Fruit fly (Drosophila melanogaster) whole organism, embryonic: ENCODE results near the gene twe.

ENCODE experiments used
- CG10147 ChIP-seq: fragments of 200-800 bp; sonication (Bioruptor generic); optimal IDR thresholded peaks from 2 replicates; lab custom pipeline; 2019; ENCODE audit warnings: missing biosample characterization, mild to moderate bottlenecking, missing genetic modification characterization, moderate library complexity
- CG11085 ChIP-seq: fragments of 200-800 bp; sonication (Bioruptor generic); IDR thresholded peaks from 2 replicates; pipeline ENCODE4 v1.3.6; 2022; ENCODE audit warnings: missing biosample characterization, missing genetic modification characterization
- CG11247 ChIP-seq: fragments of 200-800 bp; sonication (Bioruptor generic); IDR thresholded peaks from 2 replicates; pipeline ENCODE4 v1.3.6; 2022; ENCODE audit warnings: missing biosample characterization, missing genetic modification characterization
- CG11695 ChIP-seq: fragments of 200-800 bp; sonication (Bioruptor generic); IDR thresholded peaks from 3 replicates; pipeline ENCODE4 v1.3.6; 2022; ENCODE audit warnings: missing biosample characterization, missing genetic modification characterization
- CG12299 ChIP-seq: fragments of 200-800 bp; sonication (Bioruptor generic); optimal IDR thresholded peaks from 2 replicates; lab custom pipeline; 2018; ENCODE audit warnings: missing biosample characterization, mild to moderate bottlenecking, missing genetic modification characterization
- CG12659 ChIP-seq: fragments of 200-800 bp; sonication (Bioruptor generic); optimal IDR thresholded peaks from 3 replicates; lab custom pipeline; 2017; ENCODE audit warnings: mild to moderate bottlenecking, missing biosample characterization, missing genetic modification reagents, missing genetic modification characterization
- CG13894 ChIP-seq: fragments of 200-800 bp; sonication (Bioruptor generic); optimal IDR thresholded peaks from 3 replicates; lab custom pipeline; 2018; ENCODE audit warnings: missing biosample characterization, mild to moderate bottlenecking, missing genetic modification characterization, moderate library complexity
- CG14441 ChIP-seq: fragments of 200-800 bp; sonication (Bioruptor generic); IDR thresholded peaks from 2 replicates; pipeline ENCODE4 v1.3.6; 2022; ENCODE audit warnings: missing biosample characterization, missing genetic modification characterization
- CG14860 ChIP-seq: fragments of 200-800 bp; sonication (Bioruptor generic); IDR thresholded peaks from 3 replicates; pipeline ENCODE4 v1.3.6; 2022; ENCODE audit warnings: missing biosample characterization, missing genetic modification characterization; ENCODE audit not compliant: partially characterized antibody
- CG15601 ChIP-seq: fragments of 200-800 bp; sonication (Bioruptor generic); optimal IDR thresholded peaks from 3 replicates; lab custom pipeline; 2019; ENCODE audit warnings: missing biosample characterization, mild to moderate bottlenecking, missing genetic modification characterization, moderate library complexity
- CG15696 ChIP-seq: fragments of 200-800 bp; sonication (Bioruptor generic); optimal IDR thresholded peaks from 2 replicates; lab custom pipeline; 2019; ENCODE audit warnings: missing biosample characterization, mild to moderate bottlenecking, missing genetic modification characterization, moderate library complexity
- CG1647 ChIP-seq: fragments of 200-800 bp; sonication (Bioruptor generic); optimal IDR thresholded peaks from 3 replicates; lab custom pipeline; 2016; ENCODE audit warnings: missing biosample characterization, missing genetic modification characterization
- CG17568 ChIP-seq: fragments of 200-800 bp; sonication (Bioruptor generic); optimal IDR thresholded peaks from 2 replicates; lab custom pipeline; 2018; ENCODE audit warnings: missing biosample characterization, mild to moderate bottlenecking, missing genetic modification characterization, moderate library complexity
- CG17912 ChIP-seq: fragments of 200-800 bp; sonication (Bioruptor generic); optimal IDR thresholded peaks from 2 replicates; lab custom pipeline; 2018; ENCODE audit warnings: missing biosample characterization, mild to moderate bottlenecking, missing genetic modification characterization
- CG30403 ChIP-seq: fragments of 200-800 bp; sonication (Bioruptor generic); optimal IDR thresholded peaks from 3 replicates; lab custom pipeline; 2016; ENCODE audit warnings: missing biosample characterization, missing genetic modification characterization
- CG32767 ChIP-seq: fragments of 200-800 bp; sonication (Bioruptor generic); IDR thresholded peaks from 2 replicates; pipeline ENCODE4 v1.3.6; 2022; ENCODE audit warnings: missing biosample characterization, missing genetic modification characterization
- CG3281 ChIP-seq: fragments of 200-800 bp; sonication (Bioruptor generic); optimal IDR thresholded peaks from 3 replicates; lab custom pipeline; 2017; ENCODE audit warnings: missing biosample characterization, mild to moderate bottlenecking, missing genetic modification characterization
- CG3995 ChIP-seq: fragments of 200-800 bp; sonication (Bioruptor generic); optimal IDR thresholded peaks from 3 replicates; lab custom pipeline; 2016; ENCODE audit warnings: missing biosample characterization, missing genetic modification characterization
- CG4707 ChIP-seq: fragments of 200-800 bp; sonication (Bioruptor generic); optimal IDR thresholded peaks from 2 replicates; lab custom pipeline; 2018; ENCODE audit warnings: missing biosample characterization, mild to moderate bottlenecking, missing genetic modification characterization, moderate library complexity
- CG4854 ChIP-seq: fragments of 200-800 bp; sonication (Bioruptor generic); optimal IDR thresholded peaks from 2 replicates; lab custom pipeline; 2016; ENCODE audit warnings: missing biosample characterization, missing genetic modification characterization, inconsistent platforms
- CG8924 ChIP-seq: fragments of 200-800 bp; optimal IDR thresholded peaks from 3 replicates; lab custom pipeline; 2019; ENCODE audit warnings: missing biosample characterization, mild to moderate bottlenecking, missing genetic modification characterization, moderate library complexity
- CG9727 ChIP-seq: fragments of 200-800 bp; sonication (Bioruptor generic); optimal IDR thresholded peaks from 3 replicates; lab custom pipeline; 2017; ENCODE audit warnings: missing biosample characterization, mild to moderate bottlenecking, missing genetic modification characterization
- CG9797 ChIP-seq: fragments of 200-800 bp; sonication (Bioruptor generic); optimal IDR thresholded peaks from 3 replicates; lab custom pipeline; 2018; ENCODE audit warnings: missing biosample characterization, mild to moderate bottlenecking, missing genetic modification characterization
- CTCF ChIP-seq: fragments of 200-800 bp; sonication (Bioruptor generic); optimal IDR thresholded peaks from 2 replicates; lab custom pipeline; 2017; ENCODE audit warnings: missing biosample characterization, mild to moderate bottlenecking, missing genetic modification characterization, moderate library complexity
- D19A ChIP-seq: fragments of 200-800 bp; optimal IDR thresholded peaks from 3 replicates; lab custom pipeline; 2019; ENCODE audit warnings: missing biosample characterization, mild to moderate bottlenecking, missing genetic modification characterization, moderate library complexity
- Dek ChIP-seq: fragments of 200-800 bp; sonication (Bioruptor generic); optimal IDR thresholded peaks from 3 replicates; lab custom pipeline; 2019; ENCODE audit warnings: missing biosample characterization, mild to moderate bottlenecking, missing genetic modification characterization, moderate library complexity
- Dp ChIP-seq: fragments of 200-800 bp; sonication (Bioruptor generic); optimal IDR thresholded peaks from 2 replicates; lab custom pipeline; 2018; ENCODE audit warnings: missing biosample characterization, mild to moderate bottlenecking, missing genetic modification characterization, moderate library complexity
- Fer2 ChIP-seq: fragments of 200-800 bp; sonication (Bioruptor generic); optimal IDR thresholded peaks from 2 replicates; lab custom pipeline; 2018; ENCODE audit warnings: missing biosample characterization, mild to moderate bottlenecking, missing genetic modification characterization, moderate library complexity
- HmgZ ChIP-seq: fragments of 200-800 bp; sonication (Bioruptor generic); optimal IDR thresholded peaks from 2 replicates; lab custom pipeline; 2018; ENCODE audit warnings: missing biosample characterization, mild to moderate bottlenecking, missing genetic modification characterization
- Hr39 ChIP-seq: fragments of >200 bp; optimal IDR thresholded peaks from 2 replicates; lab custom pipeline; 2017
- Max ChIP-seq: fragments of 200-800 bp; sonication (Bioruptor generic); optimal IDR thresholded peaks from 2 replicates; lab custom pipeline; 2016; ENCODE audit warnings: missing biosample characterization, mild to moderate bottlenecking, missing genetic modification characterization
- Meics ChIP-seq: fragments of 200-800 bp; sonication (Bioruptor generic); optimal IDR thresholded peaks from 2 replicates; lab custom pipeline; 2017; ENCODE audit warnings: missing biosample characterization, mild to moderate bottlenecking, missing genetic modification characterization
- Myb ChIP-seq: fragments of 200-800 bp; sonication (Bioruptor generic); optimal IDR thresholded peaks from 2 replicates; lab custom pipeline; 2016; ENCODE audit warnings: missing biosample characterization, missing genetic modification characterization
- NFAT ChIP-seq: fragments of 200-800 bp; sonication (Bioruptor generic); IDR thresholded peaks from 2 replicates; pipeline ENCODE4 v1.3.6; 2022; ENCODE audit warnings: missing biosample characterization, missing genetic modification characterization
- Nf-YA ChIP-seq: fragments of 200-800 bp; sonication (Bioruptor generic); IDR thresholded peaks from 2 replicates; pipeline ENCODE4 v1.3.6; 2022; ENCODE audit warnings: missing biosample characterization, missing genetic modification characterization
- Scr ChIP-seq: fragments of 200-800 bp; sonication (Bioruptor generic); IDR thresholded peaks from 2 replicates; pipeline ENCODE4 v1.3.6; 2022; ENCODE audit warnings: missing biosample characterization, missing genetic modification characterization; ENCODE audit not compliant: partially characterized antibody
- Six4 ChIP-seq: fragments of 200-800 bp; sonication (Bioruptor generic); optimal IDR thresholded peaks from 2 replicates; lab custom pipeline; 2016; ENCODE audit warnings: missing biosample characterization, missing genetic modification characterization
- Sry-β ChIP-seq: fragments of 200-800 bp; sonication (Bioruptor generic); optimal IDR thresholded peaks from 2 replicates; lab custom pipeline; 2018; ENCODE audit warnings: missing biosample characterization, mild to moderate bottlenecking, missing genetic modification characterization, moderate library complexity
- Ssrp ChIP-seq: fragments of 200-800 bp; sonication (Bioruptor generic); optimal IDR thresholded peaks from 2 replicates; lab custom pipeline; 2018; ENCODE audit warnings: missing biosample characterization, mild to moderate bottlenecking, missing genetic modification characterization, moderate library complexity
- Trl ChIP-seq, 3 experiments: fragments of >200 bp in 2 of 3; fragments of 200-800 bp in 1 of 3; sonication (Bioruptor generic) in 1 of 3; optimal IDR thresholded peaks; 2 replicates in 1 of 3; 3 replicates in 2 of 3; lab custom pipeline; 2016 to 2017; ENCODE audit warnings: missing biosample characterization in 1 of 3, missing genetic modification characterization in 1 of 3
- ara ChIP-seq: fragments of 200-800 bp; sonication (Bioruptor generic); IDR thresholded peaks from 2 replicates; pipeline ENCODE4 v1.3.6; 2022; ENCODE audit warnings: missing biosample characterization, missing genetic modification characterization
- ase ChIP-seq: fragments of 200-800 bp; sonication (Bioruptor generic); IDR thresholded peaks from 3 replicates; pipeline ENCODE4 v1.3.6; 2022; ENCODE audit warnings: missing biosample characterization, missing genetic modification characterization
- cad ChIP-seq: fragments of >200 bp; optimal IDR thresholded peaks from 2 replicates; lab custom pipeline; 2017; ENCODE audit warnings: missing biosample characterization, missing genetic modification characterization
- chinmo ChIP-seq: fragments of 200-800 bp; sonication (Bioruptor generic); IDR thresholded peaks from 4 replicates; pipeline ENCODE4 v1.3.6; 2022; ENCODE audit warnings: missing biosample characterization, missing genetic modification characterization; ENCODE audit not compliant: partially characterized antibody
- disco-r ChIP-seq: fragments of 200-800 bp; sonication (Bioruptor generic); optimal IDR thresholded peaks from 2 replicates; lab custom pipeline; 2016; ENCODE audit warnings: missing biosample characterization, missing genetic modification characterization
- dm ChIP-seq: fragments of 200-800 bp; sonication (Bioruptor generic); optimal IDR thresholded peaks from 3 replicates; lab custom pipeline; 2016; ENCODE audit warnings: missing biosample characterization, missing genetic modification characterization
- fd64A ChIP-seq: fragments of 200-800 bp; sonication (Bioruptor generic); optimal IDR thresholded peaks from 3 replicates; lab custom pipeline; 2018; ENCODE audit warnings: missing biosample characterization, mild to moderate bottlenecking, missing genetic modification characterization
- gcm ChIP-seq: fragments of 200-800 bp; sonication (Bioruptor generic); optimal IDR thresholded peaks from 2 replicates; lab custom pipeline; 2019; ENCODE audit warnings: missing biosample characterization, mild to moderate bottlenecking, missing genetic modification characterization, moderate library complexity
- pzg ChIP-seq: fragments of 200-800 bp; sonication (Bioruptor generic); optimal IDR thresholded peaks from 3 replicates; lab custom pipeline; 2018; ENCODE audit warnings: missing biosample characterization, mild to moderate bottlenecking, missing genetic modification characterization, moderate library complexity
- sob ChIP-seq: fragments of 200-800 bp; sonication (Bioruptor generic); IDR thresholded peaks from 2 replicates; pipeline ENCODE4 v1.3.6; 2022; ENCODE audit warnings: missing biosample characterization, missing genetic modification characterization
- unpg ChIP-seq: fragments of 200-800 bp; sonication (Bioruptor generic); optimal IDR thresholded peaks from 3 replicates; lab custom pipeline; 2018; ENCODE audit warnings: missing biosample characterization, mild to moderate bottlenecking, missing genetic modification characterization, moderate library complexity

The twe gene

DNA sequence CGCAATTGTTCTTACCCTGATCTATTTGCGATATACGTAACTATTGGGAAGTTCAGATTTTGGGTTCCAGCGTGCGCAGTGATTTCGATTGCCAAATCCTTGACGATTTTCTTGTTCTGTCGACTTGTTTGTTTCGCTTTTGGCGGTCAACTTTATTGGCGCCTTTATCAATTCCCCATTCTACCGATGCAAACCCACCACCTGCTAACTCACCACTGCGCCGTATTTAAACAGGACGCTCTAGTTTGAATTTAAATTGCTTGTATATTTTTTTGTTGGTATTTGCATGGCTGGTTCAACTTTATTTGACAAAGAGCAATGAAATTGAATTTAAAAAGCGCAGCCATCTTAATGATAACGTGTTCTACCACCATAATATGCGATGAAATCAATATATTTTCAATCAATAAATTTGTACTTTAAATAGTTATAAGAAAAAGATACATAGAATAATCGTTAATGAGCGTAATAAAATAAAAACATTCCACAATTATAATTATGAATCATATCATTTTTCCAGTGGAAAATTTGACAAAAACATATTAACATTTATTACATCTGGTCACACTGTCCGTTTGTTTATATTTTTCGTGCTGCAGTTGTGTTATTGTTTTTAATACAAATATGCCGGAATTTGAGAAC lies at the start of gene twe, which contains the start of gene CG4935 (continued):
- TF ChIP-seq cad (GFP tag; lab: Kevin White, UChicago) (no peak), CG14441 (GFP tag; lab: Robert Waterston, UW) (no peak), Meics (GFP tag; lab: Kevin White, UChicago) (no peak), CG15601 (tag; lab: Kevin White, UChicago) (no peak), CG3995 (GFP tag; lab: Kevin White, UChicago) (no peak), dm (no peak), CG17912 (no peak), ase (no peak), CG1647 (GFP tag; lab: Kevin White, UChicago) (no peak), CG11695 (GFP tag; lab: Robert Waterston, UW) (no peak), CG11085 (GFP tag; lab: Robert Waterston, UW) (no peak), CG30403 (peak; percentile 16), Max (no peak), CG8924 (tag; lab: Kevin White, UChicago) (peak; percentile 27), ara (GFP tag; lab: Robert Waterston, UW) (no peak), Dp (GFP tag; lab: Kevin White, UChicago) (peak; percentile 70), CG11247 (no peak), gcm (GFP tag; lab: Kevin White, UChicago) (no peak), CG14860 (GFP tag; lab: Robert Waterston, UW) (no peak), CG9727 (no peak), Fer2 (tag; lab: Kevin White, UChicago) (no peak), CG4854 (GFP tag; lab: Kevin White, UChicago) (no peak), Ssrp (tag; lab: Kevin White, UChicago) (peak; percentile 44), sob (GFP tag; lab: Robert Waterston, UW) (no peak), pzg (peak; percentile 11), CG12299 (tag; lab: Kevin White, UChicago) (peak; percentile 3), disco-r (GFP tag; lab: Kevin White, UChicago) (no peak), CG4707 (GFP tag; lab: Kevin White, UChicago) (no peak), Hr39 (no peak), CG9797 (GFP tag; lab: Kevin White, UChicago) (peak; percentile 19), Six4 (GFP tag; lab: Kevin White, UChicago) (no peak), CG12659 (GFP tag; lab: Kevin White, UChicago) (peak; percentile 26), CG10147 (GFP tag; lab: Kevin White, UChicago) (no peak), D19A (no peak), Sry-β (GFP tag; lab: Kevin White, UChicago) (no peak), CTCF (GFP tag; lab: Kevin White, UChicago) (peak; percentile 37), Trl (optimal IDR thresholded peaks at IDR 0.05; lab: Kevin White, UChicago) (no peak), Trl (GFP tag; optimal IDR thresholded peaks at IDR 0.05; lab: Kevin White, UChicago) (no peak), Nf-YA (GFP tag; lab: Robert Waterston, UW) (no peak), fd64A (GFP tag; lab: Kevin White, UChicago) (no peak), Myb (GFP tag; lab: Kevin White, UChicago) (no peak), CG13894 (no peak), CG3281 (no peak), chinmo (GFP tag; lab: Robert Waterston, UW) (no peak), Scr (GFP tag; lab: Robert Waterston, UW) (no peak), HmgZ (tag; lab: Kevin White, UChicago) (peak; percentile 1), Dek (tag; lab: Kevin White, UChicago) (no peak), NFAT (GFP tag; lab: Robert Waterston, UW) (no peak), CG15696 (tag; lab: Kevin White, UChicago) (no peak), CG17568 (no peak), CG32767 (GFP tag; lab: Robert Waterston, UW) (no peak), unpg (no peak)
